Fruit fly (Drosophila melanogaster) whole organism, prepupa: Measurements from ENCODE around the gene MED17.

Experiments used
- CG4318 ChIP-seq: fragments of 200-800 bp; sonication (Bioruptor generic); optimal IDR thresholded peaks from 3 replicates; lab custom pipeline; 2017; ENCODE audit warnings: missing biosample characterization, mild to moderate bottlenecking, missing genetic modification characterization
- CG6792 ChIP-seq: fragments of 200-800 bp; sonication (Bioruptor generic); optimal IDR thresholded peaks from 3 replicates; lab custom pipeline; 2016; ENCODE audit warnings: missing biosample characterization, missing genetic modification characterization
- Eip93F ChIP-seq: fragments of 200-800 bp; sonication (Bioruptor generic); optimal IDR thresholded peaks from 2 replicates; lab custom pipeline; 2016; ENCODE audit warnings: missing biosample characterization, mild to moderate bottlenecking, missing genetic modification characterization
- Gug ChIP-seq: fragments of 200-800 bp; sonication (Bioruptor generic); IDR thresholded peaks from 2 replicates; pipeline ENCODE4 v1.3.6; 2022; ENCODE audit warnings: missing biosample characterization, missing genetic modification characterization
- lz ChIP-seq: fragments of 200-800 bp; sonication (Bioruptor generic); optimal IDR thresholded peaks from 3 replicates; lab custom pipeline; 2016; ENCODE audit warnings: missing biosample characterization, missing genetic modification characterization

dm6 chr3R:18226043-18226808, 37.4 kb downstream of the MED17 start, which contains the start of the genes CG7168 and Mdh2:
- no peak for TF ChIP-seq CG6792
- TF ChIP-seq CG4318 (GFP tag; lab: Kevin White, UChicago), result no peak
- no peak for TF ChIP-seq Eip93F
- TF ChIP-seq lz (GFP tag; lab: Kevin White, UChicago), result peak; percentile 19
- TF ChIP-seq Gug (GFP tag; lab: Robert Waterston, UW), result no peak
